Worm (Caenorhabditis elegans) whole organism, L2 larva: ENCODE measurements around the gene C08E3.13.

Source experiments
- C34F6.9 ChIP-seq: fragments of 150-350 bp; optimal IDR thresholded peaks from 2 replicates; lab custom pipeline; 2014; ENCODE audit warnings: missing biosample characterization, missing genetic modification characterization
- Y55F3AM.14 ChIP-seq: fragments of 200-800 bp; sonication (Bioruptor generic); optimal IDR thresholded peaks from 2 replicates; lab custom pipeline; 2018; ENCODE audit warnings: mild to moderate bottlenecking, missing genetic modification characterization, missing compliant biosample characterization
- ZK546.5 ChIP-seq: sonication (generic microtip); optimal IDR thresholded peaks from 2 replicates; lab custom pipeline; 2017; ENCODE audit warnings: missing biosample characterization, missing genetic modification characterization
- alr-1 ChIP-seq: fragments of 150-350 bp; optimal IDR thresholded peaks from 2 replicates; lab custom pipeline; 2014; ENCODE audit warnings: missing biosample characterization, missing genetic modification characterization
- ama-1 ChIP-seq: fragments of 150-350 bp; optimal IDR thresholded peaks from 2 replicates; lab custom pipeline; 2018; ENCODE audit warnings: inconsistent platforms
- blmp-1 ChIP-seq: sonication (generic microtip); optimal IDR thresholded peaks from 2 replicates; lab custom pipeline; 2017; ENCODE audit warnings: missing genetic modification characterization, mild to moderate bottlenecking, missing compliant biosample characterization, antibody characterized with exemption, moderate library complexity; ENCODE audit not compliant: insufficient read depth
- crh-2 ChIP-seq: sonication (generic microtip); optimal IDR thresholded peaks from 2 replicates; lab custom pipeline; 2017; ENCODE audit warnings: missing biosample characterization, missing genetic modification characterization
- dmd-4 ChIP-seq: sonication (generic microtip); optimal IDR thresholded peaks from 2 replicates; lab custom pipeline; 2017; ENCODE audit warnings: missing biosample characterization, missing genetic modification characterization
- egl-27 ChIP-seq: sonication (generic microtip); optimal IDR thresholded peaks from 3 replicates; lab custom pipeline; 2017; ENCODE audit warnings: missing biosample characterization, missing genetic modification reagents, missing genetic modification characterization
- fos-1 ChIP-seq: fragments of 150-350 bp; optimal IDR thresholded peaks from 2 replicates; lab custom pipeline; 2014; ENCODE audit warnings: missing biosample characterization, missing genetic modification characterization
- gmeb-1 ChIP-seq: fragments of 150-350 bp; optimal IDR thresholded peaks from 2 replicates; lab custom pipeline; 2014; ENCODE audit warnings: missing biosample characterization, missing genetic modification characterization
- lin-11 ChIP-seq: fragments of 150-350 bp; sonication (generic microtip); optimal IDR thresholded peaks from 2 replicates; lab custom pipeline; 2014; ENCODE audit warnings: missing biosample characterization, missing genetic modification characterization, inconsistent platforms, mixed read lengths
- lin-13 ChIP-seq: fragments of 150-350 bp; optimal IDR thresholded peaks from 2 replicates; lab custom pipeline; 2014; ENCODE audit warnings: missing biosample characterization, missing genetic modification reagents, missing genetic modification characterization
- lin-39 ChIP-seq: fragments of 150-350 bp; optimal IDR thresholded peaks from 2 replicates; lab custom pipeline; 2014; ENCODE audit warnings: missing biosample characterization, missing genetic modification reagents, missing genetic modification characterization
- mbf-1 ChIP-seq: sonication (generic microtip); optimal IDR thresholded peaks from 2 replicates; lab custom pipeline; 2017; ENCODE audit warnings: missing biosample characterization, missing genetic modification characterization
- mdl-1 ChIP-seq, 2 experiments: fragments of 150-350 bp in 1 of 2; sonication (generic microtip) in 1 of 2; optimal IDR thresholded peaks; 2 replicates each; lab custom pipeline; 2017; ENCODE audit warnings: missing biosample characterization in 2 of 2, missing genetic modification characterization in 2 of 2
- nhr-10 ChIP-seq: sonication (generic microtip); optimal IDR thresholded peaks from 2 replicates; lab custom pipeline; 2017; ENCODE audit warnings: missing biosample characterization, missing genetic modification characterization
- nhr-11 ChIP-seq: fragments of 150-350 bp; optimal IDR thresholded peaks from 2 replicates; lab custom pipeline; 2014; ENCODE audit warnings: missing biosample characterization, missing genetic modification characterization
- nhr-129 ChIP-seq: fragments of 150-350 bp; optimal IDR thresholded peaks from 2 replicates; lab custom pipeline; 2014; ENCODE audit warnings: missing biosample characterization, missing genetic modification characterization
- nhr-21 ChIP-seq: fragments of 150-350 bp; optimal IDR thresholded peaks from 2 replicates; lab custom pipeline; 2014; ENCODE audit warnings: missing biosample characterization, missing genetic modification characterization
- nhr-25 ChIP-seq: fragments of 150-350 bp; sonication (generic microtip); optimal IDR thresholded peaks from 3 replicates; lab custom pipeline; 2014; ENCODE audit warnings: missing biosample characterization, missing genetic modification characterization
- nhr-6 ChIP-seq: fragments of 150-350 bp; optimal IDR thresholded peaks from 2 replicates; lab custom pipeline; 2014; ENCODE audit warnings: missing biosample characterization, missing genetic modification characterization
- nhr-77 ChIP-seq: fragments of 150-350 bp; optimal IDR thresholded peaks from 2 replicates; lab custom pipeline; 2014; ENCODE audit warnings: missing biosample characterization, missing genetic modification characterization
- peb-1 ChIP-seq: fragments of 150-350 bp; optimal IDR thresholded peaks from 2 replicates; lab custom pipeline; 2014; ENCODE audit warnings: missing biosample characterization, missing genetic modification characterization
- sma-9 ChIP-seq, 2 experiments: fragments of 150-350 bp in 1 of 2; sonication (generic microtip) in 1 of 2; optimal IDR thresholded peaks; 2 replicates each; lab custom pipeline; 2014 to 2016; ENCODE audit warnings: missing genetic modification characterization in 2 of 2, mild to moderate bottlenecking in 1 of 2, missing biosample characterization in 1 of 2, missing compliant biosample characterization in 1 of 2, missing genetic modification reagents in 1 of 2, moderate library complexity in 1 of 2
- snpc-4 ChIP-seq: fragments of 150-350 bp; optimal IDR thresholded peaks from 2 replicates; lab custom pipeline; 2014; ENCODE audit warnings: missing biosample characterization, missing genetic modification characterization
- unc-39 ChIP-seq: fragments of 150-350 bp; optimal IDR thresholded peaks from 2 replicates; lab custom pipeline; 2014; ENCODE audit warnings: missing biosample characterization, missing genetic modification characterization
- zag-1 ChIP-seq: fragments of 150-350 bp; optimal IDR thresholded peaks from 2 replicates; lab custom pipeline; 2014; ENCODE audit warnings: missing biosample characterization, missing genetic modification characterization
- ztf-1 ChIP-seq: fragments of 200-800 bp; sonication (Bioruptor generic); conservative IDR thresholded peaks from 2 replicates; pipeline ENCODE4 v1.3.6; 2022; ENCODE audit warnings: missing genetic modification characterization, missing compliant biosample characterization

Gene C08E3.13

ce11 chrII:1616382-1616781 is 15.7 kb downstream of the C08E3.13 start, which contains the start of gene fbxa-165:
Gene fbxa-165 (minus strand): TSS chrII:1616482.
- no peak for TF ChIP-seq ama-1 (lab: Kevin White, UChicago)
- TF ChIP-seq zag-1 (tag; lab: Kevin White, UChicago), result no peak
- TF ChIP-seq mdl-1 (tag; optimal IDR thresholded peaks at IDR 0.05; lab: Kevin White, UChicago), result no peak
- TF ChIP-seq lin-13, result no peak
- no peak for TF ChIP-seq ZK546.5 (tag; lab: Kevin White, UChicago)

ce11 chrII:1613972-1614371 is 18.1 kb downstream of the C08E3.13 start, which contains the start of gene fbxa-164:
Gene fbxa-164 (minus strand): TSS chrII:1614072.
- TF ChIP-seq nhr-10 (tag; lab: Kevin White, UChicago), result no peak
- no peak for TF ChIP-seq lin-39 (tag; lab: Kevin White, UChicago)
- TF ChIP-seq peb-1 (tag; lab: Kevin White, UChicago), result no peak
- no peak for TF ChIP-seq alr-1 (tag; lab: Kevin White, UChicago)
- TF ChIP-seq nhr-11 (tag; lab: Kevin White, UChicago), result no peak
- no peak for TF ChIP-seq dmd-4 (tag; lab: Kevin White, UChicago)
- TF ChIP-seq snpc-4 (tag; lab: Kevin White, UChicago), result no peak
- no peak for TF ChIP-seq ztf-1 (GFP tag; lab: Robert Waterston, UW)
- no peak for TF ChIP-seq unc-39 (tag; lab: Kevin White, UChicago)
- no peak for TF ChIP-seq nhr-21 (tag; lab: Kevin White, UChicago)
- TF ChIP-seq nhr-25, result no peak
- TF ChIP-seq sma-9 (GFP tag; optimal IDR thresholded peaks at IDR 0.05; lab: Kevin White, UChicago), result no peak
- no peak for TF ChIP-seq sma-9 (tag; optimal IDR thresholded peaks at IDR 0.05; lab: Kevin White, UChicago)
- TF ChIP-seq blmp-1 (tag; lab: Kevin White, UChicago), result no peak
- TF ChIP-seq gmeb-1 (tag; lab: Kevin White, UChicago), result no peak
- TF ChIP-seq lin-13, result no peak
- TF ChIP-seq nhr-77 (tag; lab: Kevin White, UChicago), result no peak
- TF ChIP-seq, all 48 proteins: peak for 0

DNA sequence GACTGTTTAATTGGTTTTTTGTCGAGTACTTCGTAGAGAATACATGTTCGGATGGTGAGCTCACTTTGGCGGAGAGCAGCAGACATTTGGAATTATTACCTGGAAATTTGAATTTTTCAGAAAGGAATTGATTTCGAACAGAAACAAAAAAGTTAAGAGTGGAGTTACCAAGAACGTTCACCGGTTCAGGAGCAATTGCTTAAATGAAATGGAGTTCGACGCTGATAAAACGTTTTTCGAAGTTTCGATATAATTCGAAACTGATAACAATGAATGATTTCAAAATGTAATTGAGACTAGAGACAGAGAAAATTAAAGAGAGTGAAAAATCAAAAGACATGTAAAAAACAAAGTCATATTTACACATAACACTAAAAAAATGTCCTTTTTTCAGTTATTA is 21.5 kb downstream of the C08E3.13 start, which contains the start of gene fbxa-163:
TSS of gene fbxa-163 (minus strand) at position 101 of the 400 bp plus-strand sequence.
- TF ChIP-seq nhr-129 (tag; lab: Kevin White, UChicago), result no peak
- no peak for TF ChIP-seq nhr-11 (tag; lab: Kevin White, UChicago)
- no peak for TF ChIP-seq lin-39 (tag; lab: Kevin White, UChicago)
- no peak for TF ChIP-seq egl-27 (tag; lab: Kevin White, UChicago)
- no peak for TF ChIP-seq nhr-77 (tag; lab: Kevin White, UChicago)
- TF ChIP-seq lin-13, result no peak
- no peak for TF ChIP-seq nhr-6
- no peak for TF ChIP-seq mdl-1 (tag; optimal IDR thresholded peaks at IDR 0.05; lab: Kevin White, UChicago)
- no peak for TF ChIP-seq C34F6.9 (tag; lab: Kevin White, UChicago)

DNA sequence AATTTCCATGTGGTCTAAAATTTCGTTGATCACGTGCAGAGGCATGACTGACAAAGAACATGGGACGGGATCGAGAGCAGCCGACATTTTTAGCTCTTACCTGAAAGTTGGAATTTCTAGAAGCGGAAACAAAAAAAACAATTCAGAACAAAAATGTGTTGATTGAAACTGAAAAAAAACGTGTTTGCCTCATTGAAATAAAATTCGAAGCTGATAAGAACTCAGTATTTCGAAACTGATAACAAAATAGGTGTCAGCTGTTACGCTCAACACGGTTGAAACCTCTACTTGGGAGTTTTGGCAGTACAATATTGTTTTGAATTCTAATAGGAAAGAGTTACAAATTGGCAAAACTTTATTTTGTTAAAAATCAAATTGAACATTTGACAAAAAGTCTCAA is 23.2 kb downstream of the C08E3.13 start:
- peak; percentile 59 for TF ChIP-seq fos-1 (tag; lab: Kevin White, UChicago)
- TF ChIP-seq lin-11 (tag; lab: Kevin White, UChicago), result no peak
- peak; percentile 3 for TF ChIP-seq crh-2 (tag; lab: Kevin White, UChicago)
- TF ChIP-seq Y55F3AM.14 (GFP tag; lab: Kevin White, UChicago), result no peak
- no peak for TF ChIP-seq nhr-129 (tag; lab: Kevin White, UChicago)
- TF ChIP-seq, all 48 proteins: peak for 2

ce11 chrII:1607575-1607974 is 24.5 kb downstream of the C08E3.13 start:
- TF ChIP-seq mbf-1 (tag; lab: Kevin White, UChicago), result no peak
- peak; percentile 71 for TF ChIP-seq fos-1 (tag; lab: Kevin White, UChicago)

DNA sequence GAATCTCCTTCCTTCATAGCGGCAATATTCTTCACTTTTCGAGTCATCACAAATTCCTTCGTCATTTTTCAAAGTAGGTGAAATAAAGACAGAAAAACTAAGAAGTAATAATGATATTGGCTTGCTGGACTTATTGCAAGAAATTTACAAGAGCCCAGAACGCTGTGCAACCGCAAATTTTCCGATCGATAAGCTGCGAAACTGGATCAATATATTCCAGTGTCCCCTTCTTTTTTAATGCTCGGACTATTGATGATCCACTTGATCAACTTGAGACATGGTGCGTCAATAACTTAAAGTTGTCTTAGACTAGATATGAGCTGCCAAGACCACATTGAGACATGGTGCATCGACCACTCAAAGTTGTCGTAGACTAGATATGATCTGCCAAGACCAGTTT is 26.0 kb downstream of the C08E3.13 start, which contains the start of gene bath-33:
TSS of gene bath-33 (minus strand) at position 101 of the 400 bp plus-strand sequence.
- no peak for TF ChIP-seq nhr-11 (tag; lab: Kevin White, UChicago)

- TF ChIP-seq ama-1 (lab: Kevin White, UChicago), result no peak
- TF ChIP-seq crh-2 (tag; lab: Kevin White, UChicago), result no peak
- TF ChIP-seq, all 48 proteins: peak for 0
Measured at ce11 chrII:1605010-1605409, 27.1 kb downstream of the C08E3.13 start.
